Worm (Caenorhabditis elegans) whole organism, early embryonic: ENCODE data around the gene unc-51.

Source experiments
- B0310.2 ChIP-seq: sonication (generic microtip); optimal IDR thresholded peaks from 2 replicates; lab custom pipeline; 2016; ENCODE audit warnings: mild to moderate bottlenecking, missing genetic modification characterization, missing compliant biosample characterization
- F13C5.2 ChIP-seq: sonication (generic microtip); optimal IDR thresholded peaks from 2 replicates; lab custom pipeline; 2017; ENCODE audit warnings: mild to moderate bottlenecking, missing genetic modification characterization, inconsistent platforms, missing compliant biosample characterization
- aly-1 ChIP-seq: sonication (generic microtip); optimal IDR thresholded peaks from 2 replicates; lab custom pipeline; 2016; ENCODE audit warnings: missing genetic modification characterization, missing compliant biosample characterization
- ama-1 ChIP-seq: fragments of 150-350 bp; optimal IDR thresholded peaks from 2 replicates; lab custom pipeline; 2014
- ceh-13 ChIP-seq: fragments of 200-800 bp; sonication (Bioruptor generic); optimal IDR thresholded peaks from 2 replicates; lab custom pipeline; 2018; ENCODE audit warnings: mild to moderate bottlenecking, missing genetic modification characterization, missing compliant biosample characterization
- ceh-36 ChIP-seq: sonication (generic microtip); optimal IDR thresholded peaks from 2 replicates; lab custom pipeline; 2016; ENCODE audit warnings: missing genetic modification characterization, inconsistent platforms, missing compliant biosample characterization
- ets-7 ChIP-seq: sonication (generic microtip); optimal IDR thresholded peaks from 2 replicates; lab custom pipeline; 2016; ENCODE audit warnings: missing genotype, missing genetic modification characterization, missing compliant biosample characterization
- flt-1 ChIP-seq: fragments of 200-800 bp; sonication (Bioruptor generic); IDR thresholded peaks from 2 replicates; pipeline ENCODE4 v1.3.6; 2022; ENCODE audit warnings: missing genetic modification characterization, missing compliant biosample characterization
- hmbx-1 ChIP-seq: sonication (generic microtip); optimal IDR thresholded peaks from 2 replicates; lab custom pipeline; 2016; ENCODE audit warnings: mild to moderate bottlenecking, missing genetic modification characterization, missing compliant biosample characterization
- hmg-4 ChIP-seq: fragments of 200-800 bp; sonication (Bioruptor generic); optimal IDR thresholded peaks from 2 replicates; lab custom pipeline; 2018; ENCODE audit warnings: mild to moderate bottlenecking, missing genetic modification characterization, missing compliant biosample characterization
- hnd-1 ChIP-seq: sonication (generic microtip); optimal IDR thresholded peaks from 2 replicates; lab custom pipeline; 2016; ENCODE audit warnings: missing genetic modification characterization, missing compliant biosample characterization
- pes-1 ChIP-seq: fragments of 200-800 bp; sonication (Bioruptor generic); IDR thresholded peaks from 2 replicates; pipeline ENCODE4 v1.3.6; 2022; ENCODE audit warnings: missing genetic modification reagents, missing genetic modification characterization, missing compliant biosample characterization
- scrt-1 ChIP-seq: fragments of 200-800 bp; sonication (Bioruptor generic); IDR thresholded peaks from 2 replicates; pipeline ENCODE4 v1.3.6; 2022; ENCODE audit warnings: missing genetic modification characterization, missing compliant biosample characterization
- sea-1 ChIP-seq: fragments of 200-800 bp; sonication (Bioruptor generic); conservative IDR thresholded peaks from 2 replicates; pipeline ENCODE4 v1.3.6; 2022; ENCODE audit warnings: missing genetic modification characterization, missing compliant biosample characterization
- tbx-11 ChIP-seq: fragments of 200-800 bp; sonication (Bioruptor generic); IDR thresholded peaks from 2 replicates; pipeline ENCODE4 v1.3.6; 2022; ENCODE audit warnings: missing genetic modification characterization, missing compliant biosample characterization
- tbx-37 ChIP-seq: fragments of 200-800 bp; sonication (Bioruptor generic); conservative IDR thresholded peaks from 2 replicates; pipeline ENCODE4 v1.3.6; 2022; ENCODE audit warnings: missing genetic modification reagents, missing genetic modification characterization, missing compliant biosample characterization
- tra-4 ChIP-seq: sonication (generic microtip); optimal IDR thresholded peaks from 2 replicates; lab custom pipeline; 2017; ENCODE audit warnings: missing genetic modification characterization, missing compliant biosample characterization

Gene unc-51

DNA sequence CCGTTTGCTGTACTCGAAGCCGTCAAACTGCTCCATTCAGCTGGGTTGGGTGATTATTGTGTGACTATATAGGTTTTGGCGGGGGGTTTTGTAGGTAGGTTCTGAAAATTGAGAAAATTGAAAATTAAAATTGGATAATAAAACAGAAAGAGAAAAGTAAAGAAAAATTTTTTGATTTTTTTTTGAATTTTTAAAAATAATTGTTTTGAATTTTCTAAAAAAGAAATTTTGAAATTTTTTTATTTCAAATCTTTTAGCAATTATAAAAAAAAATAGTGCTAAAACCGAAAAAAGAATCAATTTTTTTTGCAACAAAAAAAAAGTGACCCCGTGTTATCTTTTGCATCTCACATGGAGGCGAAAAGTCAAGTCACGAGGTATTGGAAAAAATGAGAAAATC, at the start of gene unc-51:
Gene unc-51, minus strand, starts transcription at position 101 of the 400 bp plus-strand sequence.
- no peak for TF ChIP-seq ets-7
- no peak for TF ChIP-seq tbx-11 (GFP tag; lab: Robert Waterston, UW)
- TF ChIP-seq flt-1 (GFP tag; lab: Robert Waterston, UW) = no peak
- TF ChIP-seq sea-1 (GFP tag; lab: Robert Waterston, UW) = no peak
- TF ChIP-seq tbx-37 (GFP tag; lab: Robert Waterston, UW) = no peak
- no peak for TF ChIP-seq tra-4
- TF ChIP-seq B0310.2 (tag; lab: Kevin White, UChicago) = no peak
- TF ChIP-seq pes-1 (GFP tag; lab: Robert Waterston, UW) = no peak
- no peak for TF ChIP-seq ama-1
- TF ChIP-seq scrt-1 (GFP tag; lab: Robert Waterston, UW) = no peak
- no peak for TF ChIP-seq ceh-13 (GFP tag; lab: Kevin White, UChicago)
- TF ChIP-seq aly-1 (tag; lab: Kevin White, UChicago) = no peak
- TF ChIP-seq F13C5.2 (tag; lab: Kevin White, UChicago) = no peak

DNA sequence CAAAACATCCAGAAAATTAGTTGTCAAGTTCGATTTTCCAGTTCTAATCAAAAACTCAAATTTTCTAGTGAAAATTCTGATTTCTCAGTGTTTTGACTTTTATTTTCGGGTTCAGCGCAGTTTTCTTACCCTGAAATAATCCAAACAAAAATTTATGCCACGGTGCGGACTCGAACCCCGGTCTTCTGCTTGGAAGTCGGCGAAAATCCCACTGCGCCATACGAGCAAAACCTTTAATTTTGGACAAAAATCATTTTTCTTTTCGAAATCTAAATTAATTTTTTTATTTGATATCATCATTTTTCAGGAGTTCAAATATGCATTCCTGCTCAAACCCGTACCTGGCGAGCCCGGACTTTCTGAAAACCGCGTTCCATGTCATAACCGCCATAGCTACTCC, 44.8 kb upstream of the unc-51 start, which contains the start of gene srh-233:
Gene srh-233, plus strand, starts transcription at position 301 of the 400 bp plus-strand sequence.
- no peak for TF ChIP-seq ama-1
- no peak for TF ChIP-seq pes-1 (GFP tag; lab: Robert Waterston, UW)
- TF ChIP-seq F13C5.2 (tag; lab: Kevin White, UChicago) = no peak
- no peak for TF ChIP-seq flt-1 (GFP tag; lab: Robert Waterston, UW)
- no peak for TF ChIP-seq scrt-1 (GFP tag; lab: Robert Waterston, UW)
- TF ChIP-seq tbx-11 (GFP tag; lab: Robert Waterston, UW) = no peak
- no peak for TF ChIP-seq ceh-36
- no peak for TF ChIP-seq B0310.2 (tag; lab: Kevin White, UChicago)
- TF ChIP-seq hmbx-1 (tag; lab: Kevin White, UChicago) = no peak
- no peak for TF ChIP-seq tbx-37 (GFP tag; lab: Robert Waterston, UW)
- TF ChIP-seq ets-7 = no peak
- no peak for TF ChIP-seq sea-1 (GFP tag; lab: Robert Waterston, UW)
- TF ChIP-seq hnd-1 = no peak
- no peak for TF ChIP-seq hmg-4
- no peak for TF ChIP-seq tra-4

DNA sequence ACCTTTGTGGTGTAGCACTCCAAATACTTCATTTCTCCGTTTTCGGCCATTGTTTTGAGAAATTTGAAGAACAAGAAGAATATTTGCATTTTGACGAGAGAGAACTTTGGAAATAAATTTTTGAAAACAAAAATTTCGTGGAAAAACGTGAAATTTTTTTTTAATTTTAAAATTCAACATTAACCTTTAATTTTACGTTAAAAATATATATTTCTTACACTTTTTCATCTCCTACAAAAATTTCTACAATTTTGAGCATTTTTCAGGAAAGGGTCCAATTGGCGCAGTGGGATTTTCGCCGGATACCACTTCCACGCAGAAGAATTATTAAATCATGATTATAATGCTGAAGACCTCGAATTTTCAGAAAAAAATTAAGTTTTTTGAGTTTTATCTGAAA, 43.0 kb upstream of the unc-51 start, which contains the start of gene spe-19:
Gene spe-19, minus strand, starts transcription at position 101 of the 400 bp plus-strand sequence.
- TF ChIP-seq ceh-13 (GFP tag; lab: Kevin White, UChicago) = no peak
- no peak for TF ChIP-seq hmg-4
- TF ChIP-seq hnd-1 = no peak
- TF ChIP-seq ama-1 = no peak
- no peak for TF ChIP-seq ceh-36
- no peak for TF ChIP-seq ets-7
- TF ChIP-seq tbx-11 (GFP tag; lab: Robert Waterston, UW) = no peak
- TF ChIP-seq aly-1 (tag; lab: Kevin White, UChicago) = no peak
- no peak for TF ChIP-seq tbx-37 (GFP tag; lab: Robert Waterston, UW)
- no peak for TF ChIP-seq hmbx-1 (tag; lab: Kevin White, UChicago)
- no peak for TF ChIP-seq sea-1 (GFP tag; lab: Robert Waterston, UW)
- no peak for TF ChIP-seq flt-1 (GFP tag; lab: Robert Waterston, UW)
- TF ChIP-seq scrt-1 (GFP tag; lab: Robert Waterston, UW) = no peak
- TF ChIP-seq tra-4 = no peak
- no peak for TF ChIP-seq B0310.2 (tag; lab: Kevin White, UChicago)
- TF ChIP-seq F13C5.2 (tag; lab: Kevin White, UChicago) = no peak
- no peak for TF ChIP-seq pes-1 (GFP tag; lab: Robert Waterston, UW)

DNA sequence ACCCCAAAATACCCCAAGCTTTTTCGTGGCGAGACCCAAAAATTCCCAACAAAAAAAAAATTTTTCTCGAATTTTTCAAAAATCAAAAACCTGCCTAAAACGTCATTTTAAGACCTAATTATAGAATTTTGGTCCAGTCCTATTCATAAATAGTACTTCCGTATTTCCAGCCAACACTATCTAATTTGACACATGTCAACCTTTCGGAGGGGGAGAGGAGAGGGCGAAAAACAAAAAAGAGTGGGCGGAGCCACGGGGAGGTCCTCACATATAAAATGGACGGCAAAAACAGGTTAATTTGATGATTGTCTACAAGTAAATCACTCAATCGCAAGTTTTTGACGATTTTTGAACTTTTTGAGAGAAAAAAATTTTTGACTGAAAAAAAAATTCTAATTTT, 33.0 kb upstream of the unc-51 start, which contains the start of gene Y113G7A.16:
Gene Y113G7A.16, plus strand, starts transcription at position 301 of the 400 bp plus-strand sequence.
- TF ChIP-seq flt-1 (GFP tag; lab: Robert Waterston, UW) (no peak), scrt-1 (GFP tag; lab: Robert Waterston, UW) (no peak), ama-1 (no peak), sea-1 (GFP tag; lab: Robert Waterston, UW) (no peak), tra-4 (no peak), tbx-37 (GFP tag; lab: Robert Waterston, UW) (no peak), pes-1 (GFP tag; lab: Robert Waterston, UW) (no peak), F13C5.2 (tag; lab: Kevin White, UChicago) (no peak), aly-1 (tag; lab: Kevin White, UChicago) (no peak)

DNA sequence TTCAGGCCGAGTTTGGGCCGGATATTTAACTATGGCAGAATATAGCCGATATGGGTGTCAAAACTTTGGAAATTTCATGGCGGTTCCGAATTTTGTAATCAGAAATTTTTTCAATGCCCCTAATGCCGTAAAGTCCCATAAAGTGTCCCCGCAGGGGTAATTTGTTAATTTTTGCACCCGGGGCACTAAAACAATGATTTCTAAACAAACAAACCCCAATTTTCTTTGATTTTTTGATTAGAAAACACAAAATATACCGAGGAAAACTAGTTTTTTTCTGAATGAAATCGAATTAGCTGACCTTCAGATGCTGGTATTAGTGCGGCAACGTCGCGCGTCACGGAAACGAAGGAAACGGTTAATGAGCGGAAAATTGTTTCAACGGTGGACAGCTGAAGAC, 30.6 kb upstream of the unc-51 start:
- TF ChIP-seq scrt-1 (GFP tag; lab: Robert Waterston, UW) = no peak
- TF ChIP-seq hnd-1 = no peak
- TF ChIP-seq ama-1 = no peak
- TF ChIP-seq hmg-4 = no peak
- no peak for TF ChIP-seq sea-1 (GFP tag; lab: Robert Waterston, UW)
- no peak for TF ChIP-seq pes-1 (GFP tag; lab: Robert Waterston, UW)
- TF ChIP-seq ets-7 = no peak
- no peak for TF ChIP-seq tbx-37 (GFP tag; lab: Robert Waterston, UW)
- no peak for TF ChIP-seq tra-4
- no peak for TF ChIP-seq flt-1 (GFP tag; lab: Robert Waterston, UW)
- TF ChIP-seq ceh-13 (GFP tag; lab: Kevin White, UChicago) = no peak
- TF ChIP-seq B0310.2 (tag; lab: Kevin White, UChicago) = no peak
- TF ChIP-seq ceh-36 = no peak
- no peak for TF ChIP-seq tbx-11 (GFP tag; lab: Robert Waterston, UW)
- TF ChIP-seq hmbx-1 (tag; lab: Kevin White, UChicago) = no peak
- no peak for TF ChIP-seq F13C5.2 (tag; lab: Kevin White, UChicago)
- no peak for TF ChIP-seq aly-1 (tag; lab: Kevin White, UChicago)

DNA sequence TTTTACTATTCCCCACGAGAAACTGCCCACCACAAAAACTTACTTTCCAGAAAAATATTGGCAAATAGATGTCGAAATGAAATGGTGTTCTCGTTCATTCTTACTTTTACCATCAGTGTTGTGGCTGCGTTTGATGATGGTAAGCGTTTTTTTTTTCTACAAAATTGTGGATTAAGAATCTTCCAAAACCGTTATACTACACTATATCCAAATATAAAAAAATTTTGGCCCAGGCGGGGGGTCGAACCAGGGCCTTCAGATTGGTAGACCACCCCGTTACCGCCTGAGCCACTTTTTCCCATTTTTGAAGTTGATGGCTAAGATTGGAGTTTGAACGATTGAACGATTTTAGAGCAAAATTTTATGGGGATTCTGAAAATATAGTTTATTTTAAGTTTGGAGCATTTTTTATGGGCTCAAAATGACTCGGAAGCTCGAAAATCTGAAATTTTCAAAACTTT, 18.7 kb upstream of the unc-51 start, which contains the start of gene lgc-55:
Gene lgc-55, plus strand, starts transcription at position 51 of the 461 bp plus-strand sequence.
- no peak for TF ChIP-seq ceh-36
- TF ChIP-seq ama-1 = no peak
- no peak for TF ChIP-seq pes-1 (GFP tag; lab: Robert Waterston, UW)
- no peak for TF ChIP-seq tbx-37 (GFP tag; lab: Robert Waterston, UW)

DNA sequence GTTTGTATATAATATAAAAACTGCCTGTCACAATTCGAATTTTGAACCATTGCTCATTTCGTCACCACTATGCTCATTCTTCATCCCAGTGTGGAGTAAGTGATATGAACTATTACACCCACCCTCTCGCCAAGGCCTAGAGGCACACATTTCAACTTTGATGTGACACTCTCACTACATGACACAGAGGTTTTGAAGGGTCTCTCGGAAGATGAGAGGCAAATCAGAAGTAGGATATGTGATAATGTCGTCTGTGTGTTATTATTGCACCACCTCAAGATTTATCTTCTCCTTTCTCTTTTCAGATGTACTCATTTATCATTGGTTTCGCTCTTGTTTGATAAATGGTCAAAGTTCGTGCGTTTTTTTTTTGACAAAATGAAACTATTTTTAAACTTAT, 17.1 kb upstream of the unc-51 start:
- TF ChIP-seq pes-1 (GFP tag; lab: Robert Waterston, UW) (no peak), hmg-4 (no peak), tra-4 (no peak), aly-1 (tag; lab: Kevin White, UChicago) (no peak), ceh-36 (no peak), tbx-11 (GFP tag; lab: Robert Waterston, UW) (no peak), sea-1 (GFP tag; lab: Robert Waterston, UW) (no peak), ama-1 (no peak)
